Worm (Caenorhabditis elegans): Measurements from ENCODE around the gene ZK354.2.
"Not testable (repeated sequence)": the region's sequence is repeated elsewhere in the genome, so short reads cannot be mapped to it uniquely, and the experiment has no call there.

DNA sequence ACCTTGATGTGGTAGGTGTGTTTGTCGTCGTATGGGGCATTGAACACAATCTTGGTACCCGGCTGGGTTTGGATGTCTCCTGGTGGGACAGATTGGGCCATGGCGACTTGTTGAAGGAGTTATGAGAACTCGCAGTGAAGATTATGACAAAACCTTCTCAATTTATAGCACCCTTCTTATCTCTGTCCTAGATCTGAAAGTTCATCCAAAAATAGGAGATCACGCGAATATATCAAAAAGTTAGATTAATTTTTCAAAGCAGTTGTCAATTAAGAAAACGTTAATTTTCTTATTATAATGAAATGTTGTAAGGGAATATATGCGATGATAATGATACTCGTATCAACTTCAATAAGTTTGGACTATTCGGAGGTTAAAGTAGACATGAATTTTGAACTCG is 18.0 kb upstream of the ZK354.2 start, which contains the start of gene msp-51:
- TF ChIP-seq snpc-4 (tag; optimal IDR thresholded peaks at IDR 0.05); blmp-1 (tag; optimal IDR thresholded peaks at IDR 0.05); unc-62 (GFP tag; optimal IDR thresholded peaks at IDR 0.05); lin-13 (tag; optimal IDR thresholded peaks at IDR 0.05); tbx-8 (GFP tag; optimal IDR thresholded peaks at IDR 0.05); ces-1 (GFP tag; optimal IDR thresholded peaks at IDR 0.05); unc-39 (tag; optimal IDR thresholded peaks at IDR 0.05): not testable (repeated sequence)

All from whole organism, mixed stage, embryonic.